Fruit fly (Drosophila melanogaster): ENCODE results near the gene rtet.
A peak's percentile ranks its signal among the peaks of the same experiment; 100 is the strongest.

Gene rtet

DNA sequence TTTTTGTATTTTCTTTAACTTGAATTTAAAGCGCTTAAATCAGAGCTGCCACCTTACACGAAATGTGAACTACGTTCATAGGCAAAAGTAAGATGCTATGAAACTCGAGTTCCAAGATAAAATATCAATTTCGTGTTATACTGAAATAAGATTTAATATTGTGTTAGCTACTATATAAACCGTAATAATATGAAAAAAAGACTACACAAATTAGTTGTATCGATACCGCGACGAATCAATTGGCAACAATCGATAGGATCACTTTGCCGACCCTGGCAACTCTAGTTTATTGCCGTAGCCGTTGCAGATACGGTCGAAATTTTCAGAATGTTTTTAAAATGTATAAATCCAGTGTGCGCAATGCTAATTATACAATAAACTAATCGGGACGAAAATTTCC, 32.2 kb downstream of the rtet start, which contains the start of gene SNF4Agamma (continued):
- TF ChIP-seq CG4318 (GFP tag; optimal IDR thresholded peaks at IDR 0.05) (no peak), CG1621 (tag; optimal IDR thresholded peaks at IDR 0.05) (peak; percentile 77), CG34406 (GFP tag; optimal IDR thresholded peaks at IDR 0.05) (no peak), acj6 (GFP tag; optimal IDR thresholded peaks at IDR 0.05) (peak; percentile 2), CG15336 (GFP tag; IDR thresholded peaks at IDR 0.05) (no peak), Hr4 (GFP tag; optimal IDR thresholded peaks at IDR 0.05) (no peak)

- TF ChIP-seq salr (GFP tag; optimal IDR thresholded peaks at IDR 0.05) (no peak), vri (GFP tag; optimal IDR thresholded peaks at IDR 0.05) (peak; percentile 65)
Observed at dm6 chr3R:21141341-21141740, 33.1 kb downstream of the rtet start.

DNA sequence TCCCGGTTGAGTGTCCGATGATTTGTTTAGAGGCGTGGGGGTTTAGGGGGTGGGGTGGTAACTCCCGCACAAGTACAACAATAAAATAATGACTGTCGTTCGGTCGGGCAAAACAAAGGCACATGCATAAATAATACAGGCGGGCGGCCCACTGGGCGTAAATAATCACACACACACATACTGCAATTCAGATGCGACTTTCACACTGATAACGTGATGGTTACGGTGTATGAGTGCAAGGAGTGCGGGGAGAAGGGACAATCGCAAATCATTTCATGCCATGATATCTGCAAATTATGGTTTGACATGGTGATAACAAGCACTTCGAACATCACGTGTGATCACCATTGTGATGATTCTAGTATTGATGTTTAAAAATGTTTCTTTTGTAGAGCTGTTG, 41.8 kb downstream of the rtet start:
- TF ChIP-seq svp (GFP tag) (peak; percentile 87), CG11294 (GFP tag; IDR thresholded peaks at IDR 0.05) (no peak), CG3919 (GFP tag; optimal IDR thresholded peaks at IDR 0.05) (peak; percentile 9), Ets96B (tag; optimal IDR thresholded peaks at IDR 0.05) (no peak), Sox14 (GFP tag; optimal IDR thresholded peaks at IDR 0.05) (peak; percentile 67), Hr4 (GFP tag; optimal IDR thresholded peaks at IDR 0.05) (no peak), CG6163 (GFP tag; IDR thresholded peaks at IDR 0.05) (0 out of 3 replicates have a peak, but pooled peaks have one; percentile 23), Hr39 (GFP tag; optimal IDR thresholded peaks at IDR 0.05) (no peak), Eip78C (GFP tag) (peak; percentile 63), vri (GFP tag; optimal IDR thresholded peaks at IDR 0.05) (peak; percentile 85), ss (GFP tag; optimal IDR thresholded peaks at IDR 0.05) (peak in 1 of 2 experiments; percentile 9), net (GFP tag; optimal IDR thresholded peaks at IDR 0.05) (no peak), Eip93F (GFP tag; optimal IDR thresholded peaks at IDR 0.05) (peak; percentile 37), CG6792 (GFP tag; optimal IDR thresholded peaks at IDR 0.05) (no peak), esn (GFP tag; optimal IDR thresholded peaks at IDR 0.05) (no peak), eg (GFP tag; IDR thresholded peaks at IDR 0.05) (no peak), CG8119 (GFP tag; IDR thresholded peaks at IDR 0.05) (no peak), fkh (GFP tag; optimal IDR thresholded peaks at IDR 0.05) (peak; percentile 20)

- TF ChIP-seq Gug (GFP tag; IDR thresholded peaks at IDR 0.05) (peak; percentile 65; the same call in 1 of the 2 replicates), vri (GFP tag; optimal IDR thresholded peaks at IDR 0.05) (peak; percentile 35), CG6163 (GFP tag; IDR thresholded peaks at IDR 0.05) (0 out of 3 replicates have a peak, but pooled peaks have one; percentile 15), Sox15 (GFP tag; optimal IDR thresholded peaks at IDR 0.05) (no peak), fd59A (GFP tag; optimal IDR thresholded peaks at IDR 0.05) (no peak), Hr39 (GFP tag; optimal IDR thresholded peaks at IDR 0.05) (peak; percentile 30), CG10631 (GFP tag; optimal IDR thresholded peaks at IDR 0.05) (no peak), Smox (GFP tag; optimal IDR thresholded peaks at IDR 0.05) (peak; percentile 41), cyc (GFP tag; optimal IDR thresholded peaks at IDR 0.05) (no peak), fd85E (GFP tag; optimal IDR thresholded peaks at IDR 0.05) (no peak), Lpt (GFP tag; optimal IDR thresholded peaks at IDR 0.05) (peak; percentile 5), fkh (GFP tag; optimal IDR thresholded peaks at IDR 0.05) (no peak), Eip78C (GFP tag) (peak; percentile 55), Hr38 (GFP tag; optimal IDR thresholded peaks at IDR 0.05) (no peak), CG10669 (GFP tag; optimal IDR thresholded peaks at IDR 0.05) (no peak), CG6808 (GFP tag; optimal IDR thresholded peaks at IDR 0.05) (no peak), CG6276 (GFP tag; optimal IDR thresholded peaks at IDR 0.05) (no peak), CG8632 (GFP tag; optimal IDR thresholded peaks at IDR 0.05) (peak; percentile 43), CG11762 (GFP tag; optimal IDR thresholded peaks at IDR 0.05; ENCODE audit: insufficient read depth) (no peak), CG3919 (GFP tag; optimal IDR thresholded peaks at IDR 0.05) (no peak), CG31627 (GFP tag; optimal IDR thresholded peaks at IDR 0.05) (peak; percentile 48), ss (GFP tag; optimal IDR thresholded peaks at IDR 0.05) (no peak), CG6854 (GFP tag; optimal IDR thresholded peaks at IDR 0.05) (no peak), CG15336 (GFP tag; IDR thresholded peaks at IDR 0.05) (peak; percentile 73), esn (GFP tag; optimal IDR thresholded peaks at IDR 0.05) (peak; percentile 57), CG11294 (GFP tag; IDR thresholded peaks at IDR 0.05) (peak; percentile 44; the same call in 1 of the 2 replicates), lz (GFP tag; optimal IDR thresholded peaks at IDR 0.05) (no peak), Blimp-1 (GFP tag; optimal IDR thresholded peaks at IDR 0.05) (no peak), net (GFP tag; optimal IDR thresholded peaks at IDR 0.05) (peak; percentile 40), dsx (GFP tag; optimal IDR thresholded peaks at IDR 0.05; ENCODE audit: poor library complexity, severe bottlenecking) (no peak), Ets96B (tag; optimal IDR thresholded peaks at IDR 0.05) (no peak), CG4318 (GFP tag; optimal IDR thresholded peaks at IDR 0.05) (no peak)
Observed at dm6 chr3R:21151090-21151870, 43.0 kb downstream of the rtet start.
